Fruit fly (Drosophila melanogaster): ENCODE data around the gene CG11815.

The CG11815 gene

DNA sequence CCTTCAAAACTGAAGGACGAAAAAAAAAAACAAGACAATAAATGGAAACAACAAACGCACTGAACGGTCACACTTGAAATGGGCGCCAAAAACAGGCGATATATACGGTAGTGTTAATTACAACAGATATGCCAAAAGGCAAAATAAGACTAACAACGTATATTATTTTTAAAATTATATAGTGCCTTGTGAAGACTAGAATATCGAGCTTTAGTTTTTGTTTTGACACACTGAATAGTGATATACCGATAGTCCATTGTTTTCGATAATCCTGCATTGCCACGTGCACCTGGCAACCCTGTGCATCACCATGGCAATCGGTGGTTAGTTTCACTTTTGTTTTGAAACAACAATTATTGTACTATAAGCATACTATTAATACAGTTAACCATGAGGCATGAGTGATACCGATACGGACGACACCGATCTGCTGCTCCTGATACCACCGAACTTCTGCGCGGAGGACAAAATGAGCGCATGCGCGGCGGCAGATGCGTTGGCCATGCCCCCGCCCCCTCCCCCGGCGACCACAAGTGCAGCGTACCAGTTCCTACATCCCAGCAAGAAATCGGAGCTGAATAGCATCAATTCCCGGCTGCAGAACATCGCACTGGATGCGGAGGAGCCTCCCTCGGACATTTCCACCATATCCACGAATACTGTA lies 23.4 kb downstream of the CG11815 start, which contains the start of the genes mu2 and Cnb (continued):
- TF ChIP-seq CG13624 (GFP tag; optimal IDR thresholded peaks at IDR 0.05) (no peak), CG14667 (GFP tag; IDR thresholded peaks at IDR 0.05) (no peak), tup (GFP tag; optimal IDR thresholded peaks at IDR 0.05) (no peak), bbx (GFP tag; IDR thresholded peaks at IDR 0.05; ENCODE audit: partially characterized antibody) (peak; percentile 62), hbn (GFP tag; IDR thresholded peaks at IDR 0.05; ENCODE audit: partially characterized antibody) (peak; percentile 82)

DNA sequence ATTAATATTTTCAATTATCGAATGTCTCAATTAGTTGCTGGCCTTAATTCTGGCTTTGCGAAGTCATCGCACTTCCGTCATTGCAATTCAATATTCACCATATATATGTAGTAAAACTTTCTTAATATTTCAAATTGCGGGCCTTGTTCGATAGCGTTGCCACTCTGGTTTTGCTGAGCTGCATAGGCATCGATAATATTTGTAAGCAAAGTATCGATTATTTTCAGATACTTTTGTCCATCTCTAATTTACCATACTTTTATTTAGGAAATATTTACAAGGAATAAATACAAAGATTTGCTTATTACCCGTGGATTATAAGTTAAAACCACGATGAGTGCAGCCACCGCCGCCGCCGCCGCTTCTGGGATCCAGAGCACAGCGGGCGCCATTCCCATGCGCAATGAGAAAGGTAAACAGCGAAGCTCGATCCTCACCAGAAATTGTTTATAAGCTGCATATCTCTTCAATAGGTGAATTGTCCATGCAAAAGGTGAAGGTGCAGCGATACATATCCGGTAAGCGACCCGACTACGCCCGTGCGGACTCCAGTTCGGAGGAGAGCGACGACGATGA lies 30.1 kb downstream of the CG11815 start, which contains the start of gene Mfap1:
Gene Mfap1, plus strand, starts transcription at position 226 of the 576 bp plus-strand sequence.
- TF ChIP-seq Optix (GFP tag; IDR thresholded peaks at IDR 0.05) = no peak
- TF ChIP-seq nerfin-2 (GFP tag; IDR thresholded peaks at IDR 0.05; ENCODE audit: partially characterized antibody) = no peak
- TF ChIP-seq ind (GFP tag; optimal IDR thresholded peaks at IDR 0.05) = no peak
- no peak for TF ChIP-seq chm (GFP tag; IDR thresholded peaks at IDR 0.05)
- peak; percentile 19 for TF ChIP-seq CG9797 (GFP tag; optimal IDR thresholded peaks at IDR 0.05)
- TF ChIP-seq Xrp1 (GFP tag; IDR thresholded peaks at IDR 0.05) = no peak
- TF ChIP-seq gce (GFP tag; IDR thresholded peaks at IDR 0.05) = no peak
- TF ChIP-seq CG15601 (tag; optimal IDR thresholded peaks at IDR 0.05) = no peak
- peak; percentile 84 for TF ChIP-seq BEAF-32 (GFP tag; optimal IDR thresholded peaks at IDR 0.05)
- TF ChIP-seq CG7928 (GFP tag; optimal IDR thresholded peaks at IDR 0.05) = no peak
- no peak for TF ChIP-seq Hr78 (GFP tag; optimal IDR thresholded peaks at IDR 0.05)
- TF ChIP-seq E2f1 (GFP tag; IDR thresholded peaks at IDR 0.05) = no peak
- no peak for TF ChIP-seq az2 (GFP tag; optimal IDR thresholded peaks at IDR 0.05)
- no peak for TF ChIP-seq gem (tag; optimal IDR thresholded peaks at IDR 0.05)
- TF ChIP-seq CG3281 (GFP tag; optimal IDR thresholded peaks at IDR 0.05) = no peak
- peak; percentile 42; the same call in 1 of the 3 replicates for TF ChIP-seq mld (GFP tag; IDR thresholded peaks at IDR 0.05; ENCODE audit: partially characterized antibody)
- TF ChIP-seq Nf-YA (GFP tag; IDR thresholded peaks at IDR 0.05) = no peak
- TF ChIP-seq caup (GFP tag; optimal IDR thresholded peaks at IDR 0.05; ENCODE audit: severe bottlenecking) = no peak
- TF ChIP-seq CG10147 (GFP tag; optimal IDR thresholded peaks at IDR 0.05) = no peak
- TF ChIP-seq CG12071 (GFP tag; optimal IDR thresholded peaks at IDR 0.05) = no peak
- no peak for TF ChIP-seq grau (tag; optimal IDR thresholded peaks at IDR 0.05)
- TF ChIP-seq CG2116 (GFP tag; optimal IDR thresholded peaks at IDR 0.05) = peak; percentile 96
- TF ChIP-seq CG2712 (tag; optimal IDR thresholded peaks at IDR 0.05) = no peak
- TF ChIP-seq CG12744 (GFP tag; optimal IDR thresholded peaks at IDR 0.05) = no peak
- peak; percentile 67 for TF ChIP-seq stwl (tag; optimal IDR thresholded peaks at IDR 0.05)
- peak; percentile 11 for TF ChIP-seq Sin3A (optimal IDR thresholded peaks at IDR 0.05)
- TF ChIP-seq CG9437 (GFP tag; optimal IDR thresholded peaks at IDR 0.05) = no peak
- peak; percentile 33 for TF ChIP-seq YL-1 (GFP tag; optimal IDR thresholded peaks at IDR 0.05)
- peak; percentile 4 for TF ChIP-seq CG4820 (GFP tag; optimal IDR thresholded peaks at IDR 0.05)
- no peak for TF ChIP-seq Camta (GFP tag; optimal IDR thresholded peaks at IDR 0.05)
- peak; percentile 50 for TF ChIP-seq CG14710 (tag; optimal IDR thresholded peaks at IDR 0.05)
- peak; percentile 13 for TF ChIP-seq lab (GFP tag; optimal IDR thresholded peaks at IDR 0.05)
- TF ChIP-seq Fer2 (tag; optimal IDR thresholded peaks at IDR 0.05) = peak; percentile 4
- TF ChIP-seq kah (GFP tag; optimal IDR thresholded peaks at IDR 0.05) = no peak
- no peak for TF ChIP-seq CG17912 (GFP tag; optimal IDR thresholded peaks at IDR 0.05)
- no peak for TF ChIP-seq CG13624 (GFP tag; optimal IDR thresholded peaks at IDR 0.05)
- TF ChIP-seq CG42726 (GFP tag; IDR thresholded peaks at IDR 0.05; ENCODE audit: partially characterized antibody) = no peak; the same call in 1 of the 2 replicates
- peak; percentile 41; the same call in 1 of the 2 replicates for TF ChIP-seq tna (GFP tag; IDR thresholded peaks at IDR 0.05; ENCODE audit: partially characterized antibody)
- no peak for TF ChIP-seq Tbp (GFP tag; optimal IDR thresholded peaks at IDR 0.05)
- TF ChIP-seq Bteb2 (GFP tag; optimal IDR thresholded peaks at IDR 0.05) = no peak
- TF ChIP-seq tup (GFP tag; optimal IDR thresholded peaks at IDR 0.05) = no peak
- peak; percentile 96 for TF ChIP-seq Dp (GFP tag; optimal IDR thresholded peaks at IDR 0.05)
- no peak for TF ChIP-seq Lim3 (GFP tag; IDR thresholded peaks at IDR 0.05)
